Worm (Caenorhabditis elegans) whole organism, L1 larva: ENCODE measurements around the gene sra-1.

Experiments
- ama-1 ChIP-seq: fragments of 150-350 bp; optimal IDR thresholded peaks from 2 replicates; lab custom pipeline; 2014
- lin-13 ChIP-seq: fragments of 150-350 bp; optimal IDR thresholded peaks from 2 replicates; lab custom pipeline; 2014; ENCODE audit warnings: missing biosample characterization, missing genetic modification reagents, missing genetic modification characterization
- nhr-19 ChIP-seq: fragments of 200-800 bp; sonication (Bioruptor generic); conservative IDR thresholded peaks from 2 replicates; pipeline ENCODE4 v1.3.6; 2022; ENCODE audit warnings: missing genetic modification characterization, missing compliant biosample characterization
- nhr-28 ChIP-seq: fragments of 150-350 bp; optimal IDR thresholded peaks from 2 replicates; lab custom pipeline; 2014; ENCODE audit warnings: missing biosample characterization, missing genetic modification characterization
- tbx-2 ChIP-seq: sonication (generic microtip); optimal IDR thresholded peaks from 2 replicates; lab custom pipeline; 2016; ENCODE audit warnings: missing genetic modification characterization, missing compliant biosample characterization
- unc-62 ChIP-seq: fragments of 150-350 bp; optimal IDR thresholded peaks from 2 replicates; lab custom pipeline; 2014; ENCODE audit warnings: missing biosample characterization, missing genetic modification reagents, missing genetic modification characterization
- zip-4 ChIP-seq: fragments of 200-800 bp; sonication (Bioruptor generic); optimal IDR thresholded peaks from 2 replicates; lab custom pipeline; 2018; ENCODE audit warnings: mild to moderate bottlenecking, missing genetic modification characterization, moderate library complexity, missing compliant biosample characterization

ce11 chrII:9493242-9494058 lies 28.0 kb downstream of the sra-1 start:
- no peak for TF ChIP-seq zip-4 (GFP tag; lab: Kevin White, UChicago)
- TF ChIP-seq lin-13 (GFP tag; lab: Kevin White, UChicago) = no peak
- no peak for TF ChIP-seq unc-62
- no peak for TF ChIP-seq tbx-2 (tag; lab: Kevin White, UChicago)
- peak; percentile 34; the same call in 1 of the 2 replicates for TF ChIP-seq nhr-19 (GFP tag; lab: Robert Waterston, UW)
- TF ChIP-seq nhr-28 (tag; lab: Kevin White, UChicago) = no peak
- TF ChIP-seq ama-1 (lab: Kevin White, UChicago) = no peak
